Worm (Caenorhabditis elegans): Measurements from ENCODE around the gene mom-2.

Gene mom-2

DNA sequence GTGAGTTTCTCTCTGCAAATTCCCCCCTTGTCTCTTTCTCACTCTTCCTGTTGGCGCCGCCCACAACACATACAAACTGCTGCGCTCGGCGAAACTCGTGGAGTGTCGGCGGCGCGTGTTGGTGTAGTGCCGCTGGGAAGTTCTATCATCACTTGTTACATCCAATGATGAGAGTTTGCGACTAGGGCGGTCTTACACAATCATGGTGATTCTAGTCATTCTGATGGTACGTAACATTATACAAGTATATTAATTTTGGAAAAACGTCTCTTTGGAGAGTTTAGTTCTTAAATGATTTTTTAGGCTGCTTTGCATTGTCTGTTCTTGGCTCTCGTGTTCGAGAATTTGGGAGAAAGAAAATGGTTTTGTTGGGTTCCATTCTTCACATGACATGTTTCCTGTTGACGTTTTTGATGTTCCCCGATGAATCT lies 6.8 kb upstream of the mom-2 start (continued):
- no peak for TF ChIP-seq bed-1 (GFP tag; IDR thresholded peaks at IDR 0.05)
- peak; percentile 99 for TF ChIP-seq him-1 (tag; optimal IDR thresholded peaks at IDR 0.05)
- peak; percentile 15 for TF ChIP-seq B0035.1 (tag; optimal IDR thresholded peaks at IDR 0.05)
- TF ChIP-seq nhr-80 (tag; optimal IDR thresholded peaks at IDR 0.05): peak; percentile 75
- TF ChIP-seq C17E4.6 (GFP tag; IDR thresholded peaks at IDR 0.05): peak; percentile 72; the same call in 1 of the 2 replicates
- 0 out of 2 replicates have a peak, but pooled peaks have one; percentile 9 for TF ChIP-seq egl-18 (GFP tag; IDR thresholded peaks at IDR 0.05)
- TF ChIP-seq D2030.7 (GFP tag; IDR thresholded peaks at IDR 0.05): peak; percentile 95
- peak; percentile 74 for TF ChIP-seq F33H1.4 (GFP tag; IDR thresholded peaks at IDR 0.05)
- no peak for TF ChIP-seq nfya-2 (GFP tag; IDR thresholded peaks at IDR 0.05)
- TF ChIP-seq cebp-2 (GFP tag; IDR thresholded peaks at IDR 0.05): 0 out of 2 replicates have a peak, but pooled peaks have one; percentile 32
- peak; percentile 89 for TF ChIP-seq hsf-1 (GFP tag; IDR thresholded peaks at IDR 0.05)
- peak; percentile 86 for TF ChIP-seq mcd-1 (GFP tag; IDR thresholded peaks at IDR 0.05)
- TF ChIP-seq mel-28 (tag; optimal IDR thresholded peaks at IDR 0.05; ENCODE audit: borderline replicate concordance): no peak
- TF ChIP-seq ekl-4 (GFP tag; IDR thresholded peaks at IDR 0.05): peak; percentile 94
- peak; percentile 58 for TF ChIP-seq nhr-90 (tag; optimal IDR thresholded peaks at IDR 0.05)
- peak; percentile 10 for TF ChIP-seq dpl-1 (GFP tag; optimal IDR thresholded peaks at IDR 0.05)
- TF ChIP-seq tbp1 (GFP tag; optimal IDR thresholded peaks at IDR 0.05): peak; percentile 84
- peak; percentile 84 for TF ChIP-seq lin-54 (GFP tag; optimal IDR thresholded peaks at IDR 0.05)
- no peak for TF ChIP-seq Y67H2A.10 (GFP tag; conservative IDR thresholded peaks at IDR 0.05)
- peak; percentile 65; the same call in 1 of the 2 replicates for TF ChIP-seq K11D2.4 (GFP tag; IDR thresholded peaks at IDR 0.05)
- peak; percentile 61; the same call in 1 of the 2 replicates for TF ChIP-seq aptf-3 (GFP tag; IDR thresholded peaks at IDR 0.05)
- TF ChIP-seq let-526 (GFP tag; IDR thresholded peaks at IDR 0.05): 0 out of 2 replicates have a peak, but pooled peaks have one; percentile 12
- no peak for TF ChIP-seq sea-2 (GFP tag; IDR thresholded peaks at IDR 0.05)
- no peak for TF ChIP-seq hlh-12 (tag; optimal IDR thresholded peaks at IDR 0.05)
- no peak for TF ChIP-seq nhr-27 (tag; optimal IDR thresholded peaks at IDR 0.05)
- TF ChIP-seq lsy-27 (tag; optimal IDR thresholded peaks at IDR 0.05; ENCODE audit: borderline replicate concordance, insufficient read depth): no peak
- peak; percentile 49 for TF ChIP-seq mes-4 (tag; optimal IDR thresholded peaks at IDR 0.05)
- TF ChIP-seq ceh-58 (GFP tag; IDR thresholded peaks at IDR 0.05): no peak
- TF ChIP-seq hmg-1.2 (GFP tag; IDR thresholded peaks at IDR 0.05): peak; percentile 97
- peak; percentile 10 for TF ChIP-seq rpc-1 (optimal IDR thresholded peaks at IDR 0.05)
- TF ChIP-seq rpc-1 (tag; optimal IDR thresholded peaks at IDR 0.05): peak; percentile 18
- TF ChIP-seq ztf-25 (GFP tag; IDR thresholded peaks at IDR 0.05): no peak
- TF ChIP-seq sdz-38 (tag; optimal IDR thresholded peaks at IDR 0.05): peak; percentile 54
- peak; percentile 78 for TF ChIP-seq chd-7 (tag; optimal IDR thresholded peaks at IDR 0.05)
- TF ChIP-seq madf-10 (tag; optimal IDR thresholded peaks at IDR 0.05): peak; percentile 82
- TF ChIP-seq Y56A3A.18 (GFP tag; IDR thresholded peaks at IDR 0.05): peak; percentile 89
- peak; percentile 100 for TF ChIP-seq snpc-4 (GFP tag; optimal IDR thresholded peaks at IDR 0.05)
- peak; percentile 99 to 100 (median 100) for TF ChIP-seq snpc-4 (tag; optimal IDR thresholded peaks at IDR 0.05)
- TF ChIP-seq rec-8 (tag; optimal IDR thresholded peaks at IDR 0.05): peak in 1 of 2 experiments; percentile 78
- no peak for TF ChIP-seq lag-1 (GFP tag; IDR thresholded peaks at IDR 0.05)
- no peak for TF ChIP-seq Y79H2A.3 (GFP tag; conservative IDR thresholded peaks at IDR 0.05)
- peak; percentile 67 for TF ChIP-seq tlf-1 (GFP tag; optimal IDR thresholded peaks at IDR 0.05)
- no peak for TF ChIP-seq hlh-26 (GFP tag; conservative IDR thresholded peaks at IDR 0.05)
- peak; percentile 99 for TF ChIP-seq pbrm-1 (GFP tag; IDR thresholded peaks at IDR 0.05)
- peak; percentile 96 for TF ChIP-seq B0336.3 (GFP tag; IDR thresholded peaks at IDR 0.05)
- no peak for TF ChIP-seq tbx-9 (tag; optimal IDR thresholded peaks at IDR 0.05; ENCODE audit: borderline replicate concordance)

Measured in whole organism, young adult.